Fruit fly (Drosophila melanogaster) whole organism, embryonic: ENCODE data around the gene eIF4E5.

Source experiments
- Adf1 ChIP-seq: fragments of 200-800 bp; sonication (Bioruptor generic); IDR thresholded peaks from 2 replicates; pipeline ENCODE4 v1.3.6; 2022; ENCODE audit warnings: missing biosample characterization, missing genetic modification characterization
- Awh ChIP-seq: fragments of 200-800 bp; sonication (Bioruptor generic); IDR thresholded peaks from 2 replicates; pipeline ENCODE4, ENCODE4 v1.3.6; 2022; ENCODE audit warnings: missing biosample characterization, missing genetic modification characterization
- CG10147 ChIP-seq: fragments of 200-800 bp; sonication (Bioruptor generic); optimal IDR thresholded peaks from 2 replicates; lab custom pipeline; 2019; ENCODE audit warnings: missing biosample characterization, mild to moderate bottlenecking, missing genetic modification characterization, moderate library complexity
- CG11247 ChIP-seq: fragments of 200-800 bp; sonication (Bioruptor generic); IDR thresholded peaks from 2 replicates; pipeline ENCODE4 v1.3.6; 2022; ENCODE audit warnings: missing biosample characterization, missing genetic modification characterization
- CG11723 ChIP-seq: fragments of 200-800 bp; sonication (Bioruptor generic); optimal IDR thresholded peaks from 2 replicates; lab custom pipeline; 2017; ENCODE audit warnings: missing biosample characterization, mild to moderate bottlenecking, missing genetic modification characterization
- CG14050 ChIP-seq: fragments of 200-800 bp; sonication (Bioruptor generic); IDR thresholded peaks from 3 replicates; pipeline ENCODE4 v1.3.6; 2022; ENCODE audit warnings: missing biosample characterization, missing genetic modification characterization
- CG14860 ChIP-seq: fragments of 200-800 bp; sonication (Bioruptor generic); IDR thresholded peaks from 3 replicates; pipeline ENCODE4 v1.3.6; 2022; ENCODE audit warnings: missing biosample characterization, missing genetic modification characterization; ENCODE audit not compliant: partially characterized antibody
- CG15073 ChIP-seq: fragments of 200-800 bp; sonication (Bioruptor generic); optimal IDR thresholded peaks from 2 replicates; lab custom pipeline; 2016; ENCODE audit warnings: missing biosample characterization, missing genetic modification characterization
- CG17186 ChIP-seq: fragments of 200-800 bp; sonication (Bioruptor generic); optimal IDR thresholded peaks from 3 replicates; lab custom pipeline; 2017; ENCODE audit warnings: missing biosample characterization, missing genetic modification reagents, missing genetic modification characterization
- CG17612 ChIP-seq: fragments of 200-800 bp; sonication (Bioruptor generic); IDR thresholded peaks from 2 replicates; pipeline ENCODE4 v1.3.6; 2022; ENCODE audit warnings: missing biosample characterization, missing genetic modification characterization
- CG17912 ChIP-seq: fragments of 200-800 bp; sonication (Bioruptor generic); optimal IDR thresholded peaks from 2 replicates; lab custom pipeline; 2018; ENCODE audit warnings: missing biosample characterization, mild to moderate bottlenecking, missing genetic modification characterization
- CG18011 ChIP-seq: fragments of 200-800 bp; sonication (Bioruptor generic); optimal IDR thresholded peaks from 2 replicates; lab custom pipeline; 2017; ENCODE audit warnings: missing biosample characterization, missing genetic modification characterization, mild to moderate bottlenecking, moderate library complexity, missing genotype
- CG18476 ChIP-seq: fragments of 200-800 bp; sonication (Bioruptor generic); optimal IDR thresholded peaks from 2 replicates; lab custom pipeline; 2016; ENCODE audit warnings: missing biosample characterization, mild to moderate bottlenecking, missing genetic modification characterization
- CG18599 ChIP-seq: fragments of 200-800 bp; sonication (Bioruptor generic); optimal IDR thresholded peaks from 3 replicates; lab custom pipeline; 2017; ENCODE audit warnings: missing biosample characterization, missing genetic modification characterization, mild to moderate bottlenecking, moderate library complexity, missing genetic modification reagents
- CG34376 ChIP-seq: fragments of 200-800 bp; sonication (Bioruptor generic); optimal IDR thresholded peaks from 2 replicates; lab custom pipeline; 2018; ENCODE audit warnings: missing biosample characterization, mild to moderate bottlenecking, missing genetic modification characterization
- CG4282 ChIP-seq: fragments of 200-800 bp; sonication (Bioruptor generic); optimal IDR thresholded peaks from 2 replicates; lab custom pipeline; 2016; ENCODE audit warnings: missing biosample characterization, missing genetic modification characterization
- CG4820 ChIP-seq: fragments of 200-800 bp; sonication (Bioruptor generic); optimal IDR thresholded peaks from 3 replicates; lab custom pipeline; 2016; ENCODE audit warnings: missing biosample characterization, missing genetic modification characterization
- CG8944 ChIP-seq: fragments of 200-800 bp; sonication (Bioruptor generic); optimal IDR thresholded peaks from 3 replicates; lab custom pipeline; 2016; ENCODE audit warnings: missing biosample characterization, missing genetic modification characterization
- CHES-1-like ChIP-seq: fragments of 200-800 bp; sonication (Bioruptor generic); optimal IDR thresholded peaks from 2 replicates; lab custom pipeline; 2016; ENCODE audit warnings: missing biosample characterization, missing genetic modification characterization
- CTCF ChIP-seq: fragments of 200-800 bp; sonication (Bioruptor generic); optimal IDR thresholded peaks from 2 replicates; lab custom pipeline; 2017; ENCODE audit warnings: missing biosample characterization, mild to moderate bottlenecking, missing genetic modification characterization, moderate library complexity
- CoRest ChIP-seq: fragments of 200-800 bp; sonication (Bioruptor generic); optimal IDR thresholded peaks from 3 replicates; lab custom pipeline; 2018; ENCODE audit warnings: missing biosample characterization, mild to moderate bottlenecking, missing genetic modification characterization, moderate library complexity
- D19B ChIP-seq: fragments of 200-800 bp; sonication (Bioruptor generic); optimal IDR thresholded peaks from 2 replicates; lab custom pipeline; 2017; ENCODE audit warnings: missing biosample characterization, mild to moderate bottlenecking, missing genetic modification characterization
- E2f2 ChIP-seq: fragments of 200-800 bp; sonication (Bioruptor generic); IDR thresholded peaks from 2 replicates; pipeline ENCODE4 v1.3.6; 2022; ENCODE audit warnings: missing biosample characterization, missing genetic modification characterization
- Hand ChIP-seq: fragments of 200-800 bp; sonication (Bioruptor generic); optimal IDR thresholded peaks from 2 replicates; lab custom pipeline; 2017; ENCODE audit warnings: mild to moderate bottlenecking, missing biosample characterization, missing genetic modification reagents, missing genetic modification characterization
- Hey ChIP-seq: fragments of 200-800 bp; sonication (Bioruptor generic); optimal IDR thresholded peaks from 3 replicates; lab custom pipeline; 2018; ENCODE audit warnings: missing biosample characterization, mild to moderate bottlenecking, missing genetic modification characterization
- HmgZ ChIP-seq: fragments of 200-800 bp; sonication (Bioruptor generic); optimal IDR thresholded peaks from 2 replicates; lab custom pipeline; 2018; ENCODE audit warnings: missing biosample characterization, mild to moderate bottlenecking, missing genetic modification characterization
- Hmx ChIP-seq: fragments of 200-800 bp; sonication (Bioruptor generic); optimal IDR thresholded peaks from 2 replicates; lab custom pipeline; 2016; ENCODE audit warnings: missing biosample characterization, missing genetic modification characterization
- Lhr ChIP-seq: fragments of 200-800 bp; sonication (Bioruptor generic); optimal IDR thresholded peaks from 3 replicates; lab custom pipeline; 2017; ENCODE audit warnings: mild to moderate bottlenecking, missing biosample characterization, missing genetic modification reagents, missing genetic modification characterization
- Max ChIP-seq: fragments of 200-800 bp; sonication (Bioruptor generic); optimal IDR thresholded peaks from 2 replicates; lab custom pipeline; 2016; ENCODE audit warnings: missing biosample characterization, mild to moderate bottlenecking, missing genetic modification characterization
- Opbp ChIP-seq: fragments of 200-800 bp; sonication (Bioruptor generic); IDR thresholded peaks from 3 replicates; pipeline ENCODE4 v1.3.6; 2022; ENCODE audit warnings: missing biosample characterization, missing genetic modification characterization; ENCODE audit not compliant: partially characterized antibody
- PHDP ChIP-seq: fragments of 200-800 bp; sonication (Bioruptor generic); optimal IDR thresholded peaks from 3 replicates; lab custom pipeline; 2018; ENCODE audit warnings: missing biosample characterization, mild to moderate bottlenecking, missing genetic modification characterization, moderate library complexity
- Ravus ChIP-seq: fragments of 200-800 bp; sonication (Bioruptor generic); IDR thresholded peaks from 2 replicates; pipeline ENCODE4 v1.3.6; 2022; ENCODE audit warnings: missing biosample characterization, missing genetic modification characterization
- Six4 ChIP-seq: fragments of 200-800 bp; sonication (Bioruptor generic); optimal IDR thresholded peaks from 2 replicates; lab custom pipeline; 2016; ENCODE audit warnings: missing biosample characterization, missing genetic modification characterization
- TFAM ChIP-seq: fragments of 200-800 bp; sonication (Bioruptor generic); optimal IDR thresholded peaks from 2 replicates; lab custom pipeline; 2017; ENCODE audit warnings: missing biosample characterization, missing genetic modification characterization, inconsistent platforms
- bbx ChIP-seq: fragments of 200-800 bp; sonication (Bioruptor generic); IDR thresholded peaks from 2 replicates; pipeline ENCODE4 v1.3.6; 2022; ENCODE audit warnings: missing biosample characterization, missing genetic modification characterization; ENCODE audit not compliant: partially characterized antibody
- bigmax ChIP-seq: fragments of 200-800 bp; sonication (Bioruptor generic); optimal IDR thresholded peaks from 2 replicates; lab custom pipeline; 2018; ENCODE audit warnings: missing biosample characterization, mild to moderate bottlenecking, missing genetic modification characterization
- cad ChIP-seq: fragments of >200 bp; optimal IDR thresholded peaks from 2 replicates; lab custom pipeline; 2017; ENCODE audit warnings: missing biosample characterization, missing genetic modification characterization
- cg ChIP-seq: fragments of 200-800 bp; sonication (Bioruptor generic); optimal IDR thresholded peaks from 3 replicates; lab custom pipeline; 2019; ENCODE audit warnings: missing biosample characterization, mild to moderate bottlenecking, missing genetic modification characterization, moderate library complexity
- crc ChIP-seq: fragments of 200-800 bp; sonication (Bioruptor generic); optimal IDR thresholded peaks from 2 replicates; lab custom pipeline; 2016; ENCODE audit warnings: missing biosample characterization, missing genetic modification characterization
- gsb-n ChIP-seq: fragments of 200-800 bp; sonication (Bioruptor generic); optimal IDR thresholded peaks from 3 replicates; lab custom pipeline; 2018; ENCODE audit warnings: missing biosample characterization, mild to moderate bottlenecking, missing genetic modification characterization
- her ChIP-seq: fragments of 200-800 bp; sonication (Bioruptor generic); optimal IDR thresholded peaks from 2 replicates; lab custom pipeline; 2016; ENCODE audit warnings: missing biosample characterization, missing genetic modification characterization
- klu ChIP-seq: fragments of 200-800 bp; sonication (Bioruptor generic); IDR thresholded peaks from 2 replicates; pipeline ENCODE4 v1.3.6; 2022; ENCODE audit warnings: missing biosample characterization, missing genetic modification characterization
- lov ChIP-seq, 2 experiments: fragments of 200-800 bp in 1 of 2; fragments of >200 bp in 1 of 2; sonication (Bioruptor generic) in 1 of 2; IDR thresholded peaks in 1 of 2; optimal IDR thresholded peaks in 1 of 2; 2 replicates in 1 of 2; 3 replicates in 1 of 2; pipeline versions ENCODE4 v1.3.6 to Lab custom; 2017 to 2022; ENCODE audit warnings: missing biosample characterization in 1 of 2, missing genetic modification characterization in 1 of 2
- mld ChIP-seq: fragments of 200-800 bp; sonication (Bioruptor generic); IDR thresholded peaks from 3 replicates; pipeline ENCODE4 v1.3.6; 2022; ENCODE audit warnings: missing biosample characterization, missing genetic modification characterization; ENCODE audit not compliant: partially characterized antibody
- nerfin-1 ChIP-seq: fragments of 200-800 bp; sonication (Bioruptor generic); optimal IDR thresholded peaks from 3 replicates; lab custom pipeline; 2019; ENCODE audit warnings: missing biosample characterization, mild to moderate bottlenecking, missing genetic modification characterization, moderate library complexity
- pzg ChIP-seq: fragments of 200-800 bp; sonication (Bioruptor generic); optimal IDR thresholded peaks from 3 replicates; lab custom pipeline; 2018; ENCODE audit warnings: missing biosample characterization, mild to moderate bottlenecking, missing genetic modification characterization, moderate library complexity
- shn ChIP-seq: fragments of 200-800 bp; sonication (Bioruptor generic); optimal IDR thresholded peaks from 3 replicates; lab custom pipeline; 2016; ENCODE audit warnings: missing biosample characterization, missing genetic modification characterization
- vnd ChIP-seq: fragments of 200-800 bp; sonication (Bioruptor generic); IDR thresholded peaks from 3 replicates; pipeline ENCODE4 v1.3.6; 2022; ENCODE audit warnings: missing biosample characterization, missing genetic modification characterization; ENCODE audit not compliant: partially characterized antibody
- yki ChIP-seq: fragments of >200 bp; optimal IDR thresholded peaks from 3 replicates; lab custom pipeline; 2018
- zen2 ChIP-seq: fragments of 200-800 bp; sonication (Bioruptor generic); IDR thresholded peaks from 3 replicates; pipeline ENCODE4 v1.3.6; 2022; ENCODE audit warnings: missing biosample characterization, missing genetic modification characterization; ENCODE audit not compliant: partially characterized antibody
- zf30C ChIP-seq: fragments of 200-800 bp; sonication (Bioruptor generic); optimal IDR thresholded peaks from 3 replicates; lab custom pipeline; 2018; ENCODE audit warnings: missing biosample characterization, mild to moderate bottlenecking, missing genetic modification characterization

eIF4E5 gene

DNA sequence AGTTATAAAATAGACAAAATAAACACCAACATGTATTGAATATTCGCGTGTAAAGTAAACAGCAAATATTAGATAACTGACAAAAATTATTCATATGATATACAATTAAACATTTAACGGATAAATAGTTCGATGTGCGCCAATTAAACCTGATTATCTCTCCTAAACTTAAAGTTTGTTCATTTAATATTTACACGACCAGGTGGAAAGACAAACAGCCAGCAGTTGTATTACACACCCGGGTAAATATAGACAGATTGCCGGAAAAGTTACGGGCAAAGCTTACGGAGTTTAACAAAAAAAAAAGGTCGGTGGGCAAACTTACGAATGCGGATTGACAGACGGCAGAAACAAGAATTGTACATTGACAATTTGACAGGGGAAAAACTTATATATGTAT is 12.6 kb upstream of the eIF4E5 start (continued):
- no peak for TF ChIP-seq pzg (GFP tag; lab: Kevin White, UChicago)
- no peak for TF ChIP-seq Opbp
- TF ChIP-seq CG11247, result peak; percentile 52; the same call in 1 of the 2 replicates
- TF ChIP-seq HmgZ, result peak; percentile 68
- peak; percentile 32 for TF ChIP-seq CG17912 (GFP tag; lab: Kevin White, UChicago)
- TF ChIP-seq CG18599 (GFP tag; lab: Kevin White, UChicago), result peak; percentile 86
- no peak for TF ChIP-seq Hmx (GFP tag; lab: Kevin White, UChicago)
- TF ChIP-seq TFAM, result no peak
- TF ChIP-seq Adf1 (GFP tag; lab: Robert Waterston, UW), result peak; percentile 48; the same call in 1 of the 2 replicates
- TF ChIP-seq E2f2, result peak; percentile 52
- peak; percentile 49 for TF ChIP-seq D19B (GFP tag; lab: Kevin White, UChicago)
- TF ChIP-seq CG14860 (GFP tag; lab: Robert Waterston, UW), result no peak
- no peak for TF ChIP-seq CG8944
- peak; percentile 2 for TF ChIP-seq CG34376 (GFP tag; lab: Kevin White, UChicago)
- TF ChIP-seq lov (optimal IDR thresholded peaks at IDR 0.05; lab: Kevin White, UChicago), result no peak
- no peak for TF ChIP-seq lov (GFP tag; IDR thresholded peaks at IDR 0.05; lab: Robert Waterston, UW)
- no peak for TF ChIP-seq Lhr (GFP tag; lab: Kevin White, UChicago)
- TF ChIP-seq CG17612 (GFP tag; lab: Robert Waterston, UW), result 0 out of 2 replicates have a peak, but pooled peaks have one; percentile 20
- no peak for TF ChIP-seq Hand (GFP tag; lab: Kevin White, UChicago)
- no peak for TF ChIP-seq yki
- peak; percentile 1 for TF ChIP-seq Six4 (GFP tag; lab: Kevin White, UChicago)
- TF ChIP-seq Max (GFP tag; lab: Kevin White, UChicago), result no peak
- TF ChIP-seq shn, result peak; percentile 24
- TF ChIP-seq crc, result no peak
- peak; percentile 29 for TF ChIP-seq CTCF (GFP tag; lab: Kevin White, UChicago)
- TF ChIP-seq gsb-n (tag; lab: Kevin White, UChicago), result peak; percentile 11
- no peak for TF ChIP-seq bigmax (GFP tag; lab: Kevin White, UChicago)
- TF ChIP-seq bbx (GFP tag; lab: Robert Waterston, UW), result no peak
- peak; percentile 18 for TF ChIP-seq CG18476 (GFP tag; lab: Kevin White, UChicago)
- TF ChIP-seq CG11723 (GFP tag; lab: Kevin White, UChicago), result peak; percentile 62
- TF ChIP-seq mld (GFP tag; lab: Robert Waterston, UW), result no peak
- peak; percentile 43 for TF ChIP-seq CHES-1-like (GFP tag; lab: Kevin White, UChicago)
- peak; percentile 36; the same call in 1 of the 2 replicates for TF ChIP-seq Awh
- peak; percentile 78 for TF ChIP-seq CG10147 (GFP tag; lab: Kevin White, UChicago)
- TF ChIP-seq Ravus (GFP tag; lab: Robert Waterston, UW), result no peak; the same call in 1 of the 2 replicates
- TF ChIP-seq Hey (tag; lab: Kevin White, UChicago), result peak; percentile 33
- no peak for TF ChIP-seq CG15073 (GFP tag; lab: Kevin White, UChicago)
- no peak for TF ChIP-seq CG14050 (GFP tag; lab: Robert Waterston, UW)
- no peak for TF ChIP-seq klu (GFP tag; lab: Robert Waterston, UW)
- TF ChIP-seq CG18011 (GFP tag; lab: Kevin White, UChicago), result peak; percentile 59
- no peak for TF ChIP-seq CG4820 (GFP tag; lab: Kevin White, UChicago)
- TF ChIP-seq her, result peak; percentile 25
- no peak for TF ChIP-seq CG4282 (GFP tag; lab: Kevin White, UChicago)
- peak; percentile 40 for TF ChIP-seq nerfin-1 (tag; lab: Kevin White, UChicago)
- peak; percentile 86 for TF ChIP-seq PHDP (tag; lab: Kevin White, UChicago)
- TF ChIP-seq zf30C (GFP tag; lab: Kevin White, UChicago), result no peak
- no peak for TF ChIP-seq cad (GFP tag; lab: Kevin White, UChicago)
- peak; percentile 76 for TF ChIP-seq CoRest (tag; lab: Kevin White, UChicago)
- no peak for TF ChIP-seq zen2
- peak; percentile 14 for TF ChIP-seq CG17186 (GFP tag; lab: Kevin White, UChicago)
- TF ChIP-seq vnd (GFP tag; lab: Robert Waterston, UW), result no peak
- no peak for TF ChIP-seq cg (GFP tag; lab: Kevin White, UChicago)
